Worm (Caenorhabditis elegans) whole organism, L3 larva: ENCODE measurements around the gene ubc-22.

ENCODE experiments used
- elt-3 ChIP-seq, 3 experiments: fragments of 150-350 bp in 1 of 3; sonication (generic microtip) in 2 of 3; optimal IDR thresholded peaks; 2 replicates in 2 of 3; 4 replicates in 1 of 3; lab custom pipeline; 2014 to 2017; ENCODE audit warnings: missing biosample characterization in 3 of 3, missing genetic modification characterization in 3 of 3
- lin-15B ChIP-seq: fragments of 150-350 bp; optimal IDR thresholded peaks from 2 replicates; lab custom pipeline; 2014; ENCODE audit warnings: missing biosample characterization, missing genetic modification characterization
- nhr-11 ChIP-seq: fragments of 150-350 bp; optimal IDR thresholded peaks from 2 replicates; lab custom pipeline; 2014; ENCODE audit warnings: missing biosample characterization, missing genetic modification characterization
- nhr-12 ChIP-seq: fragments of 150-350 bp; optimal IDR thresholded peaks from 2 replicates; lab custom pipeline; 2014; ENCODE audit warnings: missing biosample characterization, missing genetic modification characterization
- nhr-23 ChIP-seq: fragments of 150-350 bp; optimal IDR thresholded peaks from 2 replicates; lab custom pipeline; 2014; ENCODE audit warnings: missing biosample characterization, missing genetic modification reagents, missing genetic modification characterization
- pha-4 ChIP-seq: fragments of 150-350 bp; optimal IDR thresholded peaks from 2 replicates; lab custom pipeline; 2014; ENCODE audit warnings: missing biosample characterization, missing genetic modification reagents, missing genetic modification characterization
- snpc-4 ChIP-seq: fragments of 150-350 bp; optimal IDR thresholded peaks from 2 replicates; lab custom pipeline; 2014; ENCODE audit warnings: missing biosample characterization, missing genetic modification characterization

- TF ChIP-seq snpc-4 (tag; lab: Kevin White, UChicago) = peak; percentile 68
- TF ChIP-seq lin-15B = peak; percentile 76
- TF ChIP-seq nhr-11 (tag; lab: Kevin White, UChicago) = peak; percentile 68
- peak; percentile 89 for TF ChIP-seq pha-4 (tag; lab: Kevin White, UChicago)
- TF ChIP-seq nhr-23 (tag; lab: Kevin White, UChicago) = peak; percentile 94
- no peak for TF ChIP-seq nhr-12 (tag; lab: Kevin White, UChicago)
- TF ChIP-seq elt-3 (tag; optimal IDR thresholded peaks at IDR 0.05; lab: Kevin White, UChicago) = peak in 1 of 3 experiments; percentile 69
Observed at ce11 chrX:8835887-8836348, 33.0 kb downstream of the ubc-22 start, which contains the start of gene C28G1.2.
